Worm (Caenorhabditis elegans) whole organism, L4/young adult: ENCODE results near the gene K11H3.8.

Experiments
- W03F9.2 ChIP-seq: fragments of 150-350 bp; optimal IDR thresholded peaks from 2 replicates; lab custom pipeline; 2014; ENCODE audit warnings: missing biosample characterization, missing genetic modification characterization
- dao-5 ChIP-seq: sonication (generic microtip); optimal IDR thresholded peaks from 2 replicates; lab custom pipeline; 2016; ENCODE audit warnings: missing genotype, missing genetic modification characterization, moderate library complexity, missing compliant biosample characterization
- him-1 ChIP-seq: sonication (generic microtip); optimal IDR thresholded peaks from 2 replicates; lab custom pipeline; 2016; ENCODE audit warnings: missing genotype, missing genetic modification reagents, missing genetic modification characterization, missing compliant biosample characterization

Gene K11H3.8

ce11 chrIII:9846093-9846492 lies 11.1 kb downstream of the K11H3.8 start, which contains the start of gene K11H3.2:
K11H3.2 (plus strand) TSS chrIII:9846393.
- TF ChIP-seq him-1 (tag; lab: Kevin White, UChicago) = no peak
- no peak for TF ChIP-seq dao-5
- no peak for TF ChIP-seq W03F9.2 (tag; lab: Kevin White, UChicago)

- TF ChIP-seq him-1 (tag; lab: Kevin White, UChicago) (no peak), W03F9.2 (tag; lab: Kevin White, UChicago) (peak; percentile 69)
These were observed 13.1 kb downstream of the K11H3.8 start, which contains the start of gene mrpl-36 for ce11 chrIII:9848083-9848482. mrpl-36 (minus strand) TSS chrIII:9848116.

DNA sequence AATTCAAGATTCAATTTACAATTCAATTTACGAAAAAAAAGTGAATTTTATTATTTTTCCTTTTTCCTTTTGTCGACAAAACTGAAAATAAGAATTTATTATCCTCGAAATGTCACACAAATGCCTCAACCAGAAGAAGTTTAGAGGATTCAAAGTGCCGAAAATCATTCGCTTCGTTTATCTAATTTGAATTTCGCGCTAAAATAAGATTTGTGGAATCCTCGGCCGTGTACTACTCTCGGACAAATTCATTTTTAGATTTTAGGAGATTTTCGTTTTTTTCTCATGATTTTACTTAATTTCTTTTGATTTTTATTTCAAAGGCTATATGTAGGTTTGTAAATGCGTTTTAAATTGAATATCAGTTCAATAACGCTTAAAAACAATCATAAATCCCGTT lies 13.6 kb downstream of the K11H3.8 start:
- TF ChIP-seq him-1 (tag; lab: Kevin White, UChicago) (no peak), dao-5 (no peak), W03F9.2 (tag; lab: Kevin White, UChicago) (no peak)

- TF ChIP-seq him-1 (tag; lab: Kevin White, UChicago) (no peak), dao-5 (no peak)
These were observed 15.0 kb downstream of the K11H3.8 start for ce11 chrIII:9849950-9850349.

- no peak for TF ChIP-seq him-1 (tag; lab: Kevin White, UChicago)
- no peak for TF ChIP-seq W03F9.2 (tag; lab: Kevin White, UChicago)
- no peak for TF ChIP-seq dao-5
These were observed 15.9 kb downstream of the K11H3.8 start for ce11 chrIII:9850877-9851276.

DNA sequence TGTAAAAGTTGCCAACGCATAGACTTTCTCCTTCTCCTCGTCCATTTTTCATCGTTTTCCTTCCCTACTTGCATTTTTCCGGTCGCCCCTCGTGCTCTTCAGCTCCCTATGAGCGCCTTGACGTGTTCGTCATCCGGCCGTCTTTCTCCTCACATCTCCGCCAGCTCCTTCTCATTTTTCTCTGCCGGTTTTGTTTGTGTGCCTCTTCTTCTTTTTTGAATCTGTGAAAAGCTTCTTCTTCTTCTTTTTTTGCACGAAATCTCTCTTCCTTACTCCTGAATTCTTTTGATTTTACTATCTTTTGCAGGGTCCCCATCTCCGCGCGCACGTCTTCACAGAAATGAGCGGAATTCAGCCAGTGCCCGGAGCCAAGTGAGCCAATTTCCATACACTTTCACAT lies 16.6 kb downstream of the K11H3.8 start, which contains the start of gene K11H3.3:
Gene K11H3.3, plus strand, starts transcription at position 308 of the 400 bp plus-strand sequence.
- no peak for TF ChIP-seq him-1 (tag; lab: Kevin White, UChicago)

ce11 chrIII:9853667-9854620 lies 19.0 kb downstream of the K11H3.8 start:
- no peak for TF ChIP-seq W03F9.2 (tag; lab: Kevin White, UChicago)
- TF ChIP-seq him-1 (tag; lab: Kevin White, UChicago) = no peak
- TF ChIP-seq dao-5 = no peak

ce11 chrIII:9854960-9855359 lies 20.0 kb downstream of the K11H3.8 start:
- no peak for TF ChIP-seq W03F9.2 (tag; lab: Kevin White, UChicago)
- no peak for TF ChIP-seq dao-5
- no peak for TF ChIP-seq him-1 (tag; lab: Kevin White, UChicago)

DNA sequence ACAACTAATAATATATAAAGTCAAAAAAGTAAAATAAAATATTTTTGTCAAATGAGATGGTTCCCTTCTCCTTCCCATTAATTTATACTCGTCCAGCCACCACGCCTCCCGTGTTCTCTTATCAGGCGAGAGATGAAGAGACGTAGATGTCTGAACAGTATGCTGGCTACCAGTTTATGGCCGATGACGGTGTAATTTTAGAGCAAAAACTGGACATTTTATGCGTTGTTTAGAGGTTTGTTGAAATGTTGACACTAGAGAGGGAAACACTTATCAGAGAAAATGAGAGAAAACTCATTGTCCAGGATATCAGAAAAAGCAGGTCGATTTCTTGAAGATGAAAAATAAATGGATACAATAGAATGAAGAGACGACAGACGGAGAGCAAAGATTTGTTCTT lies 22.1 kb downstream of the K11H3.8 start:
- TF ChIP-seq dao-5 = no peak
- TF ChIP-seq W03F9.2 (tag; lab: Kevin White, UChicago) = no peak
- TF ChIP-seq him-1 (tag; lab: Kevin White, UChicago) = no peak

ce11 chrIII:9858061-9858460 lies 23.1 kb downstream of the K11H3.8 start:
- TF ChIP-seq dao-5 = no peak
- TF ChIP-seq W03F9.2 (tag; lab: Kevin White, UChicago) = no peak
- no peak for TF ChIP-seq him-1 (tag; lab: Kevin White, UChicago)

DNA sequence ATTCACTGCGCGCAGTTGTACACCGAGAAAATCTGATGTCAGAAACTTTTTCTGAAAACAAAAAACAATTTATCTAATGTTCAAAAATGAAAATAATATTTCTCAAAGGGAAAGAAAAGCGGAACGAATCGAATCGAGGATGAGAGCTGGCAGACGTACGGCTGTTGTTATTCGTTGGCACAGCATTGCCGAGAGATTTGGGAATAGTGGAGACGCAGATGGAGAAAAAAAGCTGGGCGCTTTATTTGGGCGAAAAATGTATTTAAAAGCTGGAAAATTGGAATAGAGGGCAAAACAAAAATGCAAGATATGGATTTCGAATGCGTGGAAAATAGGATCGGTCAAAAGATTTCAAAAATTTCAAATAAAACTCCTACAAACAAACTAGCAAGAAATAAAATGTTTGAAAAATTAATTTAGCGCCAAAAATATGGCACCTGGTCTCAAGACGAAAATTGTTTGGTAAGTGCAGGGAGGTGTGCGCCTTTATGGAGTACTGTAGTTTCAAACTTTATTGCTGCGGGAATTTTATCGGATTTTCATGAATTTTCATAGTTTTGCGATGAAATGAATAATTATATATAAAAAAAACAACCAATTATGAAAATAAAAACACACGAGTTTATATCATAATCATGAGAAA lies 24.3 kb downstream of the K11H3.8 start, which contains the start of gene gpdh-2:
Gene gpdh-2, minus strand, starts transcription at position 51 of the 643 bp plus-strand sequence.
- TF ChIP-seq W03F9.2 (tag; lab: Kevin White, UChicago) (no peak), him-1 (tag; lab: Kevin White, UChicago) (no peak), dao-5 (no peak)

DNA sequence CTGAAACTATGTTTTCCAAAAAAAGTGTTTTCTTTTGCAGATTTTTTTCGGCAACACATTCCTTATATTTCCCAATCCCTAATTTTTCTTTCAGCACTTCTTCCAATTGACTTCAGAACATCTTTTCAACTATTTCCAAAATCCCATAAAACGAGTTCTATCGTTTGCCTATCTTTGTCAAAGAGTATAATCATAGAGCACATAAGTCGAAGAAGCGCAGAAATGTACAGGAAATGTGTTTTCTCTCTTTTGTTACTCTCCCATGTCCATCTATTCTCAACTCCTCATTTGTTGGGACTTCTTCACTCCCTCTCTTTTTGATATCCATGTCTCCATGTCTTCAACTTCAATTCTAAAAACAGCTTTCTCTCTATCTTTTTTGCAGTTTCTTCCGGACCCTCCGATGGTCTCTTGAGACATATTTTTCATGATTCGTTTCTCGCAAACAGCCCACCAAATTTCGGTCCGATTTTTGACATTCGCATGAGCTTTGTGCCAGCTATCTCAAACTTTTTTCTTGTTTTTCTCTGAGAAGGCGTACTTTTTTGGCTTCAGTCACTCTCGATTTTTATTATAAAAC lies 25.3 kb downstream of the K11H3.8 start, which contains the start of gene twk-48:
Gene twk-48, plus strand, starts transcription at position 530 of the 580 bp plus-strand sequence.
- no peak for TF ChIP-seq dao-5
- no peak for TF ChIP-seq him-1 (tag; lab: Kevin White, UChicago)
- no peak for TF ChIP-seq W03F9.2 (tag; lab: Kevin White, UChicago)

ce11 chrIII:9861470-9862342 lies 26.7 kb downstream of the K11H3.8 start:
- TF ChIP-seq W03F9.2 (tag; lab: Kevin White, UChicago) = no peak
- TF ChIP-seq him-1 (tag; lab: Kevin White, UChicago) = peak; percentile 50
- peak; percentile 28 for TF ChIP-seq dao-5
